Worm (Caenorhabditis elegans): ENCODE results near the gene F21D9.1.

ce11 chrV:19312975-19313374 lies 48.7 kb downstream of the F21D9.1 start, which contains the start of gene fbxb-64:
- no peak for TF ChIP-seq him-1 (tag; optimal IDR thresholded peaks at IDR 0.05)
- no peak for TF ChIP-seq dao-5 (tag; optimal IDR thresholded peaks at IDR 0.05)
- TF ChIP-seq W03F9.2 (tag; optimal IDR thresholded peaks at IDR 0.05): no peak

Data from whole organism, L4/young adult.